Worm (Caenorhabditis elegans): Measurements from ENCODE around the gene ZK856.7.

ce11 chrV:10153076-10153475 lies 48.8 kb upstream of the ZK856.7 start:
- TF ChIP-seq F49E8.2 (tag; optimal IDR thresholded peaks at IDR 0.05; ENCODE audit: borderline replicate concordance) (no peak), ztf-11 (tag; optimal IDR thresholded peaks at IDR 0.05) (no peak), F26F4.8 (GFP tag; conservative IDR thresholded peaks at IDR 0.05) (no peak), R02D3.7 (tag; optimal IDR thresholded peaks at IDR 0.05) (no peak), Y75B8A.6 (GFP tag; IDR thresholded peaks at IDR 0.05) (no peak), lim-7 (GFP tag; IDR thresholded peaks at IDR 0.05) (no peak), dpl-1 (GFP tag; optimal IDR thresholded peaks at IDR 0.05) (no peak), ama-1 (optimal IDR thresholded peaks at IDR 0.05) (no peak), zag-1 (tag; optimal IDR thresholded peaks at IDR 0.05) (no peak), attf-4 (tag; optimal IDR thresholded peaks at IDR 0.05) (no peak), nhr-6 (tag; optimal IDR thresholded peaks at IDR 0.05) (no peak), dmd-6 (GFP tag; IDR thresholded peaks at IDR 0.05) (no peak), D1046.2 (GFP tag; IDR thresholded peaks at IDR 0.05) (no peak)

All from whole organism, L4 larva.